Worm (Caenorhabditis elegans) whole organism, young adult: Measurements from ENCODE around the gene F23F1.6.
A peak's percentile ranks its signal among the peaks of the same experiment; 100 is the strongest.

ENCODE experiments used
- B0261.1 ChIP-seq: sonication (generic microtip); optimal IDR thresholded peaks from 2 replicates; lab custom pipeline; 2016; ENCODE audit warnings: mild to moderate bottlenecking, missing genetic modification characterization, moderate library complexity, missing compliant biosample characterization
- F10E7.11 ChIP-seq: sonication (generic microtip); optimal IDR thresholded peaks from 2 replicates; lab custom pipeline; 2017; ENCODE audit warnings: mild to moderate bottlenecking, missing genetic modification characterization, moderate library complexity, missing compliant biosample characterization
- F23B12.7 ChIP-seq: sonication (generic microtip); optimal IDR thresholded peaks from 2 replicates; lab custom pipeline; 2017; ENCODE audit warnings: missing genetic modification characterization, mild to moderate bottlenecking, missing compliant biosample characterization, antibody characterized with exemption, moderate library complexity; ENCODE audit not compliant: insufficient read depth
- F33H1.4 ChIP-seq: fragments of 200-800 bp; sonication (Bioruptor generic); IDR thresholded peaks from 2 replicates; pipeline ENCODE4 v1.3.6; 2022; ENCODE audit warnings: missing genetic modification reagents, missing genetic modification characterization, missing compliant biosample characterization
- F39B2.1 ChIP-seq: fragments of 200-800 bp; sonication (Bioruptor generic); IDR thresholded peaks from 2 replicates; pipeline ENCODE4 v1.3.6; 2022; ENCODE audit warnings: missing genetic modification reagents, missing genetic modification characterization, missing compliant biosample characterization
- F55B11.4 ChIP-seq: sonication (generic microtip); optimal IDR thresholded peaks from 2 replicates; lab custom pipeline; 2016; ENCODE audit warnings: missing compliant biosample characterization, missing genetic modification characterization, borderline replicate concordance; ENCODE audit not compliant: insufficient read depth
- F57A8.1 ChIP-seq: fragments of 200-800 bp; sonication (Bioruptor generic); optimal IDR thresholded peaks from 2 replicates; lab custom pipeline; 2018; ENCODE audit warnings: mild to moderate bottlenecking, missing genetic modification characterization, moderate library complexity, missing compliant biosample characterization
- Y67H2A.10 ChIP-seq: fragments of 200-800 bp; sonication (Bioruptor generic); conservative IDR thresholded peaks from 2 replicates; pipeline ENCODE4 v1.3.6; 2022; ENCODE audit warnings: missing genetic modification reagents, missing genetic modification characterization, missing compliant biosample characterization
- aptf-2 ChIP-seq: fragments of 200-800 bp; sonication (Bioruptor generic); conservative IDR thresholded peaks from 2 replicates; pipeline ENCODE4 v1.3.6; 2022; ENCODE audit warnings: missing genetic modification reagents, missing genetic modification characterization, missing compliant biosample characterization
- bed-1 ChIP-seq: fragments of 200-800 bp; sonication (Bioruptor generic); IDR thresholded peaks from 2 replicates; pipeline ENCODE4 v1.3.6; 2022; ENCODE audit warnings: missing genetic modification reagents, missing genetic modification characterization, missing compliant biosample characterization
- ceh-100 ChIP-seq: fragments of 200-800 bp; sonication (Bioruptor generic); IDR thresholded peaks from 2 replicates; pipeline ENCODE4 v1.3.6; 2022; ENCODE audit warnings: missing genetic modification reagents, missing genetic modification characterization, missing compliant biosample characterization
- ceh-79 ChIP-seq: sonication (generic microtip); optimal IDR thresholded peaks from 2 replicates; lab custom pipeline; 2017; ENCODE audit warnings: mild to moderate bottlenecking, missing genetic modification characterization, missing compliant biosample characterization
- chd-7 ChIP-seq: sonication (generic microtip); optimal IDR thresholded peaks from 2 replicates; lab custom pipeline; 2016; ENCODE audit warnings: mild to moderate bottlenecking, missing genetic modification characterization, moderate library complexity, missing compliant biosample characterization
- die-1 ChIP-seq: sonication (generic microtip); optimal IDR thresholded peaks from 2 replicates; lab custom pipeline; 2016; ENCODE audit warnings: missing genotype, mild to moderate bottlenecking, missing genetic modification characterization, missing compliant biosample characterization
- dox-1 ChIP-seq: fragments of 200-800 bp; sonication (Bioruptor generic); IDR thresholded peaks from 2 replicates; pipeline ENCODE4 v1.3.6; 2022; ENCODE audit warnings: missing genetic modification reagents, missing genetic modification characterization, missing compliant biosample characterization
- ets-4 ChIP-seq: fragments of 200-800 bp; sonication (Bioruptor generic); optimal IDR thresholded peaks from 2 replicates; lab custom pipeline; 2018; ENCODE audit warnings: mild to moderate bottlenecking, missing genetic modification characterization, missing compliant biosample characterization
- hlh-12 ChIP-seq: sonication (generic microtip); optimal IDR thresholded peaks from 2 replicates; lab custom pipeline; 2016; ENCODE audit warnings: missing genetic modification characterization, missing compliant biosample characterization
- lag-1 ChIP-seq: fragments of 200-800 bp; sonication (Bioruptor generic); IDR thresholded peaks from 2 replicates; pipeline ENCODE4 v1.3.6; 2022; ENCODE audit warnings: missing genetic modification reagents, missing genetic modification characterization, missing compliant biosample characterization
- let-526 ChIP-seq: fragments of 200-800 bp; sonication (Bioruptor generic); IDR thresholded peaks from 2 replicates; pipeline ENCODE4 v1.3.6; 2022; ENCODE audit warnings: missing genetic modification reagents, missing genetic modification characterization, missing compliant biosample characterization
- lin-26 ChIP-seq: fragments of 200-800 bp; sonication (Bioruptor generic); IDR thresholded peaks from 2 replicates; pipeline ENCODE4 v1.3.6; 2022; ENCODE audit warnings: missing genetic modification reagents, missing genetic modification characterization, missing compliant biosample characterization
- lin-35 ChIP-seq, 3 experiments: fragments of 150-350 bp in 2 of 3; sonication (generic microtip) in 1 of 3; optimal IDR thresholded peaks; 2 replicates each; lab custom pipeline; 2014 to 2018; ENCODE audit warnings: missing biosample characterization in 3 of 3, missing genetic modification characterization in 3 of 3, missing genetic modification reagents in 3 of 3
- lsl-1 ChIP-seq: fragments of 200-800 bp; sonication (Bioruptor generic); optimal IDR thresholded peaks from 2 replicates; lab custom pipeline; 2018; ENCODE audit warnings: mild to moderate bottlenecking, missing genetic modification characterization, moderate library complexity, missing compliant biosample characterization
- madf-6 ChIP-seq: fragments of 200-800 bp; sonication (Bioruptor generic); IDR thresholded peaks from 2 replicates; pipeline ENCODE4 v1.3.6; 2022; ENCODE audit warnings: missing genetic modification reagents, missing genetic modification characterization, missing compliant biosample characterization
- madf-8 ChIP-seq: fragments of 200-800 bp; sonication (Bioruptor generic); conservative IDR thresholded peaks from 2 replicates; pipeline ENCODE4 v1.3.6; 2022; ENCODE audit warnings: missing genetic modification reagents, missing genetic modification characterization, missing compliant biosample characterization
- nfya-1 ChIP-seq: sonication (generic microtip); optimal IDR thresholded peaks from 2 replicates; lab custom pipeline; 2017; ENCODE audit warnings: antibody characterized with exemption, missing compliant biosample characterization, missing genetic modification characterization, borderline replicate concordance; ENCODE audit not compliant: insufficient read depth
- nhr-80 ChIP-seq: sonication (generic microtip); optimal IDR thresholded peaks from 2 replicates; lab custom pipeline; 2016; ENCODE audit warnings: missing genetic modification characterization, missing compliant biosample characterization
- rec-8 ChIP-seq, 2 experiments: sonication (generic microtip); optimal IDR thresholded peaks; 2 replicates each; lab custom pipeline; 2016; ENCODE audit warnings: mild to moderate bottlenecking in 2 of 2, missing genetic modification characterization in 2 of 2, missing genetic modification reagents in 2 of 2, missing genotype in 2 of 2, missing biosample characterization in 1 of 2, missing compliant biosample characterization in 1 of 2, moderate library complexity in 1 of 2
- repo-1 ChIP-seq: sonication (generic microtip); optimal IDR thresholded peaks from 2 replicates; lab custom pipeline; 2017; ENCODE audit warnings: mild to moderate bottlenecking, missing genetic modification characterization, missing compliant biosample characterization
- somi-1 ChIP-seq: fragments of 200-800 bp; sonication (Bioruptor generic); optimal IDR thresholded peaks from 2 replicates; lab custom pipeline; 2018; ENCODE audit warnings: mild to moderate bottlenecking, missing genetic modification characterization, missing compliant biosample characterization
- tbx-9 ChIP-seq: sonication (generic microtip); optimal IDR thresholded peaks from 2 replicates; lab custom pipeline; 2016; ENCODE audit warnings: borderline replicate concordance, missing genetic modification characterization, inconsistent platforms, missing compliant biosample characterization
- unc-62 ChIP-seq: fragments of 150-350 bp; optimal IDR thresholded peaks from 2 replicates; lab custom pipeline; 2014; ENCODE audit warnings: missing biosample characterization, missing genetic modification reagents, missing genetic modification characterization
- zim-3 ChIP-seq: sonication (generic microtip); optimal IDR thresholded peaks from 2 replicates; lab custom pipeline; 2017; ENCODE audit warnings: mild to moderate bottlenecking, missing genetic modification characterization, moderate library complexity, missing compliant biosample characterization
- ztf-18 ChIP-seq: sonication (generic microtip); optimal IDR thresholded peaks from 2 replicates; lab custom pipeline; 2016; ENCODE audit warnings: missing genotype, mild to moderate bottlenecking, missing genetic modification characterization, missing compliant biosample characterization
- ztf-25 ChIP-seq: fragments of 200-800 bp; sonication (Bioruptor generic); IDR thresholded peaks from 2 replicates; pipeline ENCODE4 v1.3.6; 2022; ENCODE audit warnings: missing genetic modification reagents, missing genetic modification characterization, missing compliant biosample characterization
- ztf-6 ChIP-seq: fragments of 200-800 bp; sonication (Bioruptor generic); IDR thresholded peaks from 2 replicates; pipeline ENCODE4 v1.3.6; 2022; ENCODE audit warnings: missing genetic modification reagents, missing genetic modification characterization, missing compliant biosample characterization

F23F1.6 gene

DNA sequence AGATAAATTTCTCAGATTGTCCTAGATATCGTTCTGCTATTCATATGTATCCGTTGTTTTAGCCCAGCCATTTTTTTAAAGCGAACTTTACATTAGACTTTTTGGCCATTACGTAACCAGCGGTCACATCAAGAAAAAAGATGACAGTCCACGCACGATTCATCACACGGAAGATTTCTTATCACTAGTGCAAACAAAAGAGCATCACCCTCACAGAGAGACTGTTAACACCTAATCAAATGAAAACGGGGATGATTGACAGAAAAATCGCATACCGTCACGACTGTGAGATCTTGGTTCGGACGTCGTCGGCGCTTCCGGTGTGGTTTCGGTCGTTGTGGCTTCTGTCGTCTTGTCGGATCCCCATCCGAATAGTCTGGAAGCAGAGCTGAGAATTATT is 39.5 kb upstream of the F23F1.6 start:
- TF ChIP-seq dox-1 (GFP tag; lab: Robert Waterston, UW) (0 out of 2 replicates have a peak, but pooled peaks have one; percentile 22), ztf-25 (GFP tag; lab: Robert Waterston, UW) (no peak), nhr-80 (peak; percentile 82)

DNA sequence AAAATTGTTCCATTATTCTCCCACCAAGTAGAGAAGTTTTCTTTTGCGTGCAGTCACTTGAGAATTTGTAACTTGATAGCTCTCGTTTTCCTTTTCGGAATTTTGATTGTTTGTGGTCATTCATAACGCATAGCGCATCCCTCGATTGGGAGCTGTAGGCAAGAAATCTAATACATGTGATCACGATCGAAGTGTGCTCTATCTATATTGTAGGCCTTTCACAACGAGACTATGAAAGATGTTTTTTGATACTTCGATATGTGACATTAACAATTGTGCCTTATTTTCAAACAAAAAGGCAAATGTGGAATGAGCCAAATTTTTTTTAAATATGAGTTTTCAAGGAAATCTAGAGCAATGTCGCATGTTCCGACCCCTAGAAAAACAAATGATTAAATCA is 38.7 kb upstream of the F23F1.6 start:
- TF ChIP-seq repo-1, result no peak
- no peak for TF ChIP-seq lin-26 (GFP tag; lab: Robert Waterston, UW)
- TF ChIP-seq madf-8, result no peak
- TF ChIP-seq die-1 (tag; lab: Kevin White, UChicago), result no peak
- no peak for TF ChIP-seq zim-3 (tag; lab: Kevin White, UChicago)

DNA sequence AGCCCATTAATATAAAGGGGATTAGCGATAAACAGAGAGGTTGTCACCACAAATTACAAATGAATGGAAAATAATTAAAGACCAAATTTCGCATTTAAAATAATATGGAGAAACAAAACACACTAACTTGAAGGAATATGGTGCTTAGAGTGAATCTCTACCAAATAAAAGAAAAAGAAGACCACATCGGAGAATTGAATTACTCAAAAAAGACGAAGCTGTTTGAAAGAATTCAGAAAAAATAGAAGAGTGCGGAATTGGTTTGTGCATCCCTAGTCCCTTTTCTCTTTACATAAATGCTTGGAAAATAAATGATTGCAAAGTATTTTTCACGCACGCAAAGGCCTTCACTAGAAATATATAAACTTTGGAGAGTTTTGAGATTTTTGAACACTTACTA is 36.8 kb upstream of the F23F1.6 start:
- TF ChIP-seq F55B11.4 (tag; lab: Kevin White, UChicago) (no peak), lag-1 (GFP tag; lab: Robert Waterston, UW) (no peak), Y67H2A.10 (GFP tag; lab: Robert Waterston, UW) (no peak), ceh-100 (GFP tag; lab: Robert Waterston, UW) (no peak), ztf-6 (GFP tag; lab: Robert Waterston, UW) (no peak), lsl-1 (no peak), aptf-2 (GFP tag; lab: Robert Waterston, UW) (no peak), rec-8 (tag; optimal IDR thresholded peaks at IDR 0.05; lab: Kevin White, UChicago) (no peak), nfya-1 (tag; lab: Kevin White, UChicago) (no peak), ztf-18 (tag; lab: Kevin White, UChicago) (no peak)

DNA sequence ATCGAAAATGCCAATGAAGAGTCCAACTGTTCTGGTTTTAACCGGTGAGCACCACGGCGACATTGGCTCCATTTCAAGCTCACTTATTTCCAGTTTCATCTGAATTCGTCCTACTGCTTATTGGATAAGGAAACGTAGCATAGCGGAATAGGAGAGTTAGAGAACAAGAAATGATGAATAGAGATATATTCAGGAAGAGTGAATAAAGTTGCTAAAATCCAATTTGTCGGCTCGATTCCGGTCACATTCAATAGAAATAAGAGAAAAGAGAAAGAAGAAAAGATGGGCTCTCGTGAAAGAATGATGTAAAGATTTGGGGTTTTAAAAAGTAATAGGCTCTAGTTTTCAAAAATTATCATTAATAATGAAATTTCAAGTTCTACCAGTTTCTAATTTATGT is 36.2 kb upstream of the F23F1.6 start:
- no peak for TF ChIP-seq madf-8
- no peak for TF ChIP-seq lin-35 (GFP tag; optimal IDR thresholded peaks at IDR 0.05; lab: Kevin White, UChicago)
- no peak for TF ChIP-seq F10E7.11 (tag; lab: Kevin White, UChicago)
- no peak for TF ChIP-seq die-1 (tag; lab: Kevin White, UChicago)
- no peak for TF ChIP-seq F39B2.1 (GFP tag; lab: Robert Waterston, UW)
- TF ChIP-seq let-526 (GFP tag; lab: Robert Waterston, UW), result no peak

DNA sequence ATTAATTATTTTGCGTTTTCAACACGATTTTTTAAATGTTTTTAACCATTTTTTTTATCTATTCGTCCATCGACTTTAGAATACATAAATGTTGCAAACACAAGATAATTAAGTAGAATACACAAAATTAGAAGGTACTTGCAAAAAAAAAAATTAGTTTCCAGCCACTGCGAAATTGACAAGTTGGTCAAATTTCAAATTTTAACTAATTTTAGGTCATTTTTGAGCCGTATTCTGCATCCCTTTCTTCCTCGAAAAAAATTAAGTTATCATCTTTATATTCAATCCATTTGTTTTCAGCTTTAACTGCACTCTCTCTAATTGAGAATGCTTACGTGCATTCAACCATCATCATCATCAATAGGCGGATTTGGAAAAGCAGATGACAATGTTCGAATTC is 32.2 kb upstream of the F23F1.6 start, which contains the start of gene egl-26:
Gene egl-26 (plus strand): TSS at position 301 of the 400 bp plus-strand sequence.
- TF ChIP-seq ztf-25 (GFP tag; lab: Robert Waterston, UW) (no peak), F55B11.4 (tag; lab: Kevin White, UChicago) (no peak), lag-1 (GFP tag; lab: Robert Waterston, UW) (no peak), F23B12.7 (tag; lab: Kevin White, UChicago) (no peak), chd-7 (tag; lab: Kevin White, UChicago) (no peak), B0261.1 (tag; lab: Kevin White, UChicago) (no peak), madf-6 (GFP tag; lab: Robert Waterston, UW) (no peak), F33H1.4 (no peak), somi-1 (GFP tag; lab: Kevin White, UChicago) (no peak), ets-4 (GFP tag; lab: Kevin White, UChicago) (no peak), dox-1 (GFP tag; lab: Robert Waterston, UW) (no peak), bed-1 (no peak), F57A8.1 (GFP tag; lab: Kevin White, UChicago) (no peak), die-1 (tag; lab: Kevin White, UChicago) (no peak), unc-62 (GFP tag; lab: Kevin White, UChicago) (no peak), ceh-79 (tag; lab: Kevin White, UChicago) (no peak), hlh-12 (tag; lab: Kevin White, UChicago) (no peak), tbx-9 (tag; lab: Kevin White, UChicago) (no peak)
- TF ChIP-seq, all 124 proteins: peak for 0
